Fruit fly (Drosophila melanogaster) whole organism, pupa: Measurements from ENCODE around the gene Creld.

ENCODE experiments used
- CG13204 ChIP-seq: fragments of 200-800 bp; sonication (Bioruptor generic); optimal IDR thresholded peaks from 2 replicates; lab custom pipeline; 2018; ENCODE audit warnings: missing biosample characterization, mild to moderate bottlenecking, missing genetic modification characterization, moderate library complexity
- CG14655 ChIP-seq: fragments of 200-800 bp; sonication (Bioruptor generic); optimal IDR thresholded peaks from 3 replicates; lab custom pipeline; 2017; ENCODE audit warnings: mild to moderate bottlenecking, missing biosample characterization, missing genetic modification reagents, missing genetic modification characterization
- CG17806 ChIP-seq: fragments of 200-800 bp; sonication (Bioruptor generic); optimal IDR thresholded peaks from 2 replicates; lab custom pipeline; 2018; ENCODE audit warnings: missing biosample characterization, mild to moderate bottlenecking, missing genetic modification characterization, moderate library complexity
- CG8159 ChIP-seq: fragments of 200-800 bp; sonication (Bioruptor generic); optimal IDR thresholded peaks from 3 replicates; lab custom pipeline; 2018; ENCODE audit warnings: missing biosample characterization, mild to moderate bottlenecking, missing genetic modification characterization, moderate library complexity
- CG8301 ChIP-seq: fragments of 200-800 bp; sonication (Bioruptor generic); optimal IDR thresholded peaks from 2 replicates; lab custom pipeline; 2018; ENCODE audit warnings: missing biosample characterization, mild to moderate bottlenecking, missing genetic modification characterization
- Ets98B ChIP-seq: fragments of 200-800 bp; sonication (Bioruptor generic); IDR thresholded peaks from 2 replicates; pipeline ENCODE4 v1.3.6; 2022; ENCODE audit warnings: missing biosample characterization, missing genetic modification characterization
- Pif1B ChIP-seq: fragments of 200-800 bp; sonication (Bioruptor generic); optimal IDR thresholded peaks from 3 replicates; lab custom pipeline; 2016; ENCODE audit warnings: missing biosample characterization, missing genetic modification characterization
- gl ChIP-seq: fragments of 200-800 bp; sonication (Bioruptor generic); optimal IDR thresholded peaks from 2 replicates; lab custom pipeline; 2018; ENCODE audit warnings: missing biosample characterization, mild to moderate bottlenecking, missing genetic modification characterization

DNA sequence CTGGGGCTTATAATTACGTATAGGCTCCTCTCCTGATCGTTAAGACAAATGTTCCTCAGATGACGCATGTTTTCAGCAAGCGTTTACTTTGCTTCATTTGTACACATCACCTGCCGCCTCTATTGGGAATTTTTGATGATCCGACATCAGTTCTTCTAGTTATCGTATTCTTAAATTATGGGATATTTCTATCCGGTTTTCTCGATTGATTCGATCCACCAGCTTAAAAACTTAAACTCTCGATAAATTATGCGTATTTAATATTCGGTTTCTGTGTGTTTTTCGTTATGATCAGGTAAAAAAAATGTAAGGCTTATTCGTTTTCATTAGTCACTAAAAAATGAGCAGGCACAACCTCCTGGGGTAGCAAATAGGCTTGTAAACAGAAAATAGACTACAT, 49.1 kb upstream of the Creld start:
- TF ChIP-seq gl (tag; lab: Kevin White, UChicago) (no peak), CG17806 (no peak), CG8159 (tag; lab: Kevin White, UChicago) (no peak), CG13204 (GFP tag; lab: Kevin White, UChicago) (no peak), Pif1B (GFP tag; lab: Kevin White, UChicago) (no peak), CG8301 (tag; lab: Kevin White, UChicago) (no peak), CG14655 (no peak), Ets98B (GFP tag; lab: Robert Waterston, UW) (no peak)
